Worm (Caenorhabditis elegans) whole organism, L1 larva: ENCODE results near the gene mlt-9.

Experiments
- ceh-82 ChIP-seq, 3 experiments: fragments of 150-350 bp in 1 of 3; sonication (generic microtip) in 2 of 3; optimal IDR thresholded peaks; 2 replicates each; lab custom pipeline; 2014 to 2017; ENCODE audit warnings: missing biosample characterization in 3 of 3, missing genetic modification characterization in 3 of 3
- efl-3 ChIP-seq: fragments of 200-800 bp; sonication (Bioruptor generic); optimal IDR thresholded peaks from 2 replicates; lab custom pipeline; 2018; ENCODE audit warnings: mild to moderate bottlenecking, missing genetic modification characterization, missing compliant biosample characterization
- elt-3 ChIP-seq, 6 experiments: fragments of 150-350 bp in 1 of 6; sonication (generic microtip); optimal IDR thresholded peaks; 2 replicates each; lab custom pipeline; 2017 to 2018; ENCODE audit warnings: missing biosample characterization in 6 of 6, missing genetic modification characterization in 6 of 6, inconsistent platforms in 1 of 6
- fos-1 ChIP-seq: fragments of 150-350 bp; optimal IDR thresholded peaks from 2 replicates; lab custom pipeline; 2014; ENCODE audit warnings: missing biosample characterization, missing genetic modification characterization
- lir-3 ChIP-seq: sonication (generic microtip); optimal IDR thresholded peaks from 2 replicates; lab custom pipeline; 2016; ENCODE audit warnings: mild to moderate bottlenecking, missing genetic modification characterization, moderate library complexity, missing compliant biosample characterization; ENCODE audit not compliant: poor library complexity
- mdl-1 ChIP-seq, 2 experiments: fragments of 150-350 bp; optimal IDR thresholded peaks; 2 replicates each; lab custom pipeline; 2014 to 2017; ENCODE audit warnings: missing biosample characterization in 2 of 2, missing genetic modification characterization in 2 of 2, inconsistent platforms in 1 of 2
- nhr-11 ChIP-seq: fragments of 150-350 bp; optimal IDR thresholded peaks from 2 replicates; lab custom pipeline; 2014; ENCODE audit warnings: missing biosample characterization, missing genetic modification characterization
- skn-1 ChIP-seq: fragments of 150-350 bp; optimal IDR thresholded peaks from 2 replicates; lab custom pipeline; 2014; ENCODE audit warnings: missing biosample characterization, missing genetic modification characterization
- tbx-2 ChIP-seq: sonication (generic microtip); optimal IDR thresholded peaks from 2 replicates; lab custom pipeline; 2016; ENCODE audit warnings: missing genetic modification characterization, missing compliant biosample characterization
- unc-62 ChIP-seq: fragments of 150-350 bp; optimal IDR thresholded peaks from 2 replicates; lab custom pipeline; 2014; ENCODE audit warnings: missing biosample characterization, missing genetic modification reagents, missing genetic modification characterization
- zag-1 ChIP-seq: fragments of 150-350 bp; optimal IDR thresholded peaks from 2 replicates; lab custom pipeline; 2014; ENCODE audit warnings: missing biosample characterization, missing genetic modification characterization
- ztf-4 ChIP-seq: fragments of 150-350 bp; optimal IDR thresholded peaks from 2 replicates; lab custom pipeline; 2014; ENCODE audit warnings: missing biosample characterization, missing genetic modification characterization

DNA sequence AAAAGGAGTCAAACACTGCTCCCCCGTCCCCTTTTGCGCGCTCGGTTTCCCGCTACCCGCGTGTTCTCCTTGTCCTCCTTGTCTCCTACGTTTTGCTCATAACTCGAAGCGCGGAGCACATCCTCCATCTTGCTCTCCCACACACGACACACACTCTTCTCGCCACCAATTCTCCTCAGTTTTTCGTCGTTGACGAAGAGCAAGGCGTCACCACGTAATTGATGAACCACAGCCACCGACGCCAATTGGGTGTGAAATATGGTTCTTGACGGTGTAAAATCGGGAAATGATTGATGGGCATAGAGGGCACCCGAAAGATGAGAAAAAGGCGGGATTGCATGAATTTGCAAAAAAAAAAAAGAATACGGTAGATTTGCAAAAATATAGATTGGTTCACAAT lies 41.2 kb upstream of the mlt-9 start:
- TF ChIP-seq fos-1 (tag; lab: Kevin White, UChicago) (no peak), mdl-1 (tag; optimal IDR thresholded peaks at IDR 0.05; lab: Kevin White, UChicago) (no peak), ztf-4 (tag; lab: Kevin White, UChicago) (no peak), elt-3 (tag; optimal IDR thresholded peaks at IDR 0.05; lab: Kevin White, UChicago) (no peak), ceh-82 (tag; optimal IDR thresholded peaks at IDR 0.05; lab: Kevin White, UChicago) (no peak), nhr-11 (tag; lab: Kevin White, UChicago) (no peak), efl-3 (GFP tag; lab: Kevin White, UChicago) (no peak), tbx-2 (tag; lab: Kevin White, UChicago) (no peak), skn-1 (no peak), zag-1 (tag; lab: Kevin White, UChicago) (no peak), unc-62 (GFP tag; lab: Kevin White, UChicago) (no peak), lir-3 (tag; lab: Kevin White, UChicago) (no peak)
